Fruit fly (Drosophila melanogaster) whole organism, embryonic: Measurements from ENCODE around the gene Pdhb.
A peak's percentile ranks its signal among the peaks of the same experiment; 100 is the strongest.

Experiments used
- Bgb ChIP-seq: fragments of 200-800 bp; sonication (Bioruptor generic); IDR thresholded peaks from 2 replicates; pipeline ENCODE4 v1.3.6; 2022; ENCODE audit warnings: missing biosample characterization, missing genetic modification characterization; ENCODE audit not compliant: partially characterized antibody
- CG10366 ChIP-seq: fragments of 200-800 bp; sonication (Bioruptor generic); IDR thresholded peaks from 2 replicates; pipeline ENCODE4 v1.3.6; 2022; ENCODE audit warnings: missing biosample characterization, missing genetic modification characterization
- CG10565 ChIP-seq: fragments of 200-800 bp; sonication (Bioruptor generic); optimal IDR thresholded peaks from 3 replicates; lab custom pipeline; 2016; ENCODE audit warnings: missing biosample characterization, mild to moderate bottlenecking, missing genetic modification characterization
- CG11085 ChIP-seq: fragments of 200-800 bp; sonication (Bioruptor generic); IDR thresholded peaks from 2 replicates; pipeline ENCODE4 v1.3.6; 2022; ENCODE audit warnings: missing biosample characterization, missing genetic modification characterization
- CG11695 ChIP-seq: fragments of 200-800 bp; sonication (Bioruptor generic); IDR thresholded peaks from 3 replicates; pipeline ENCODE4 v1.3.6; 2022; ENCODE audit warnings: missing biosample characterization, missing genetic modification characterization
- CG12219 ChIP-seq: fragments of 200-800 bp; sonication (Bioruptor generic); optimal IDR thresholded peaks from 3 replicates; lab custom pipeline; 2018; ENCODE audit warnings: missing biosample characterization, mild to moderate bottlenecking, missing genetic modification characterization
- CG1233 ChIP-seq: fragments of 200-800 bp; sonication (Bioruptor generic); optimal IDR thresholded peaks from 4 replicates; lab custom pipeline; 2018; ENCODE audit warnings: missing biosample characterization, mild to moderate bottlenecking, missing genetic modification characterization
- CG12659 ChIP-seq: fragments of 200-800 bp; sonication (Bioruptor generic); optimal IDR thresholded peaks from 3 replicates; lab custom pipeline; 2017; ENCODE audit warnings: mild to moderate bottlenecking, missing biosample characterization, missing genetic modification reagents, missing genetic modification characterization
- CG13424 ChIP-seq: fragments of 200-800 bp; sonication (Bioruptor generic); optimal IDR thresholded peaks from 2 replicates; lab custom pipeline; 2019; ENCODE audit warnings: missing biosample characterization, mild to moderate bottlenecking, missing genetic modification characterization, moderate library complexity
- CG16779 ChIP-seq: fragments of 200-800 bp; sonication (Bioruptor generic); IDR thresholded peaks from 2 replicates; pipeline ENCODE4 v1.3.6; 2022; ENCODE audit warnings: missing biosample characterization, missing genetic modification characterization
- CG17568 ChIP-seq: fragments of 200-800 bp; sonication (Bioruptor generic); optimal IDR thresholded peaks from 2 replicates; lab custom pipeline; 2018; ENCODE audit warnings: missing biosample characterization, mild to moderate bottlenecking, missing genetic modification characterization, moderate library complexity
- CG17829 ChIP-seq: fragments of 200-800 bp; optimal IDR thresholded peaks from 2 replicates; lab custom pipeline; 2019; ENCODE audit warnings: missing biosample characterization, mild to moderate bottlenecking, missing genetic modification characterization, moderate library complexity
- CG18262 ChIP-seq: fragments of 200-800 bp; optimal IDR thresholded peaks from 3 replicates; lab custom pipeline; 2019; ENCODE audit warnings: missing biosample characterization, mild to moderate bottlenecking, missing genetic modification characterization, moderate library complexity
- CG2120 ChIP-seq: fragments of 200-800 bp; sonication (Bioruptor generic); optimal IDR thresholded peaks from 3 replicates; lab custom pipeline; 2016; ENCODE audit warnings: missing biosample characterization, missing genetic modification characterization
- CG30431 ChIP-seq: fragments of 200-800 bp; sonication (Bioruptor generic); optimal IDR thresholded peaks from 2 replicates; lab custom pipeline; 2017; ENCODE audit warnings: missing biosample characterization, missing genetic modification characterization
- CG3163 ChIP-seq: fragments of 200-800 bp; sonication (Bioruptor generic); optimal IDR thresholded peaks from 3 replicates; lab custom pipeline; 2016; ENCODE audit warnings: missing biosample characterization, missing genetic modification characterization
- CG4328 ChIP-seq: fragments of 200-800 bp; sonication (Bioruptor generic); optimal IDR thresholded peaks from 3 replicates; lab custom pipeline; 2017; ENCODE audit warnings: missing biosample characterization, missing genetic modification reagents, missing genetic modification characterization
- CG7357 ChIP-seq: fragments of 200-800 bp; sonication (Bioruptor generic); IDR thresholded peaks from 3 replicates; pipeline ENCODE4 v1.3.6; 2022; ENCODE audit warnings: missing biosample characterization, missing genetic modification characterization
- CG7839 ChIP-seq: fragments of 200-800 bp; sonication (Bioruptor generic); optimal IDR thresholded peaks from 3 replicates; lab custom pipeline; 2018; ENCODE audit warnings: missing biosample characterization, mild to moderate bottlenecking, missing genetic modification characterization, moderate library complexity
- CG9215 ChIP-seq: fragments of 200-800 bp; sonication (Bioruptor generic); IDR thresholded peaks from 2 replicates; pipeline ENCODE4 v1.3.6; 2022; ENCODE audit warnings: missing biosample characterization, missing genetic modification characterization
- CG9727 ChIP-seq: fragments of 200-800 bp; sonication (Bioruptor generic); optimal IDR thresholded peaks from 3 replicates; lab custom pipeline; 2017; ENCODE audit warnings: missing biosample characterization, mild to moderate bottlenecking, missing genetic modification characterization
- CG9876 ChIP-seq: fragments of 200-800 bp; sonication (Bioruptor generic); optimal IDR thresholded peaks from 2 replicates; lab custom pipeline; 2016; ENCODE audit warnings: missing biosample characterization, missing genetic modification characterization
- CG9932 ChIP-seq: fragments of 200-800 bp; sonication (Bioruptor generic); IDR thresholded peaks from 2 replicates; pipeline ENCODE4 v1.3.6; 2022; ENCODE audit warnings: missing biosample characterization, missing genetic modification characterization
- CoRest ChIP-seq: fragments of 200-800 bp; sonication (Bioruptor generic); optimal IDR thresholded peaks from 3 replicates; lab custom pipeline; 2018; ENCODE audit warnings: missing biosample characterization, mild to moderate bottlenecking, missing genetic modification characterization, moderate library complexity
- Dip3 ChIP-seq: fragments of 200-800 bp; sonication (Bioruptor generic); optimal IDR thresholded peaks from 3 replicates; lab custom pipeline; 2016; ENCODE audit warnings: missing biosample characterization, missing genetic modification characterization
- Dref ChIP-seq: fragments of 200-800 bp; sonication (Bioruptor generic); IDR thresholded peaks from 2 replicates; pipeline ENCODE4 v1.3.6; 2022; ENCODE audit warnings: missing biosample characterization, missing genetic modification characterization
- HLH3B ChIP-seq: fragments of 200-800 bp; sonication (Bioruptor generic); IDR thresholded peaks from 2 replicates; pipeline ENCODE4 v1.3.6; 2022; ENCODE audit warnings: missing biosample characterization, missing genetic modification characterization
- HmgD ChIP-seq: fragments of 200-800 bp; sonication (Bioruptor generic); optimal IDR thresholded peaks from 3 replicates; lab custom pipeline; 2016; ENCODE audit warnings: missing biosample characterization, missing genetic modification characterization
- Hr78 ChIP-seq, 2 experiments: fragments of 200-800 bp in 1 of 2; fragments of >200 bp in 1 of 2; sonication (Bioruptor generic) in 1 of 2; optimal IDR thresholded peaks; 2 replicates each; lab custom pipeline; 2017 to 2019; ENCODE audit warnings: missing biosample characterization in 2 of 2, missing genetic modification characterization in 2 of 2, mild to moderate bottlenecking in 1 of 2, moderate library complexity in 1 of 2
- Ptx1 ChIP-seq: fragments of 200-800 bp; sonication (Bioruptor generic); IDR thresholded peaks from 2 replicates; pipeline ENCODE4 v1.3.6; 2022; ENCODE audit warnings: missing biosample characterization, missing genetic modification characterization
- Rfx ChIP-seq: fragments of 200-800 bp; sonication (Bioruptor generic); IDR thresholded peaks from 2 replicates; pipeline ENCODE4 v1.3.6; 2022; ENCODE audit warnings: missing biosample characterization, missing genetic modification characterization
- Scr ChIP-seq: fragments of 200-800 bp; sonication (Bioruptor generic); IDR thresholded peaks from 2 replicates; pipeline ENCODE4 v1.3.6; 2022; ENCODE audit warnings: missing biosample characterization, missing genetic modification characterization; ENCODE audit not compliant: partially characterized antibody
- Sox102F ChIP-seq: fragments of 200-800 bp; sonication (Bioruptor generic); optimal IDR thresholded peaks from 2 replicates; lab custom pipeline; 2018; ENCODE audit warnings: missing biosample characterization, mild to moderate bottlenecking, missing genetic modification characterization, moderate library complexity
- Taf1 ChIP-seq: fragments of 200-800 bp; sonication (Bioruptor generic); IDR thresholded peaks from 2 replicates; pipeline ENCODE4 v1.3.6; 2022; ENCODE audit warnings: missing biosample characterization, missing genetic modification characterization
- az2 ChIP-seq: fragments of 200-800 bp; sonication (Bioruptor generic); optimal IDR thresholded peaks from 3 replicates; lab custom pipeline; 2016; ENCODE audit warnings: missing biosample characterization, missing genetic modification characterization
- cas ChIP-seq: fragments of 200-800 bp; sonication (Bioruptor generic); IDR thresholded peaks from 2 replicates; pipeline ENCODE4 v1.3.6; 2022; ENCODE audit warnings: missing biosample characterization, missing genetic modification characterization
- ci ChIP-seq: fragments of 200-800 bp; sonication (Bioruptor generic); IDR thresholded peaks from 3 replicates; pipeline ENCODE4 v1.3.6; 2022; ENCODE audit warnings: missing biosample characterization, missing genetic modification characterization
- dysf ChIP-seq: fragments of 200-800 bp; sonication (Bioruptor generic); IDR thresholded peaks from 3 replicates; pipeline ENCODE4 v1.3.6; 2022; ENCODE audit warnings: missing biosample characterization, missing genetic modification characterization
- emc ChIP-seq: fragments of 200-800 bp; sonication (Bioruptor generic); optimal IDR thresholded peaks from 2 replicates; lab custom pipeline; 2016; ENCODE audit warnings: missing biosample characterization, missing genetic modification characterization
- fd3F ChIP-seq: fragments of 200-800 bp; sonication (Bioruptor generic); optimal IDR thresholded peaks from 2 replicates; lab custom pipeline; 2018; ENCODE audit warnings: missing biosample characterization, mild to moderate bottlenecking, missing genetic modification characterization, moderate library complexity
- fd64A ChIP-seq: fragments of 200-800 bp; sonication (Bioruptor generic); optimal IDR thresholded peaks from 3 replicates; lab custom pipeline; 2018; ENCODE audit warnings: missing biosample characterization, mild to moderate bottlenecking, missing genetic modification characterization
- grn ChIP-seq: fragments of 200-800 bp; sonication (Bioruptor generic); optimal IDR thresholded peaks from 3 replicates; lab custom pipeline; 2017; ENCODE audit warnings: missing biosample characterization, missing genetic modification characterization
- gsb ChIP-seq: fragments of 200-800 bp; sonication (Bioruptor generic); IDR thresholded peaks from 2 replicates; pipeline ENCODE4 v1.3.6; 2022; ENCODE audit warnings: missing biosample characterization, missing genetic modification characterization
- lab ChIP-seq: fragments of 200-800 bp; sonication (Bioruptor generic); optimal IDR thresholded peaks from 3 replicates; lab custom pipeline; 2017; ENCODE audit warnings: missing biosample characterization, missing genetic modification characterization, mild to moderate bottlenecking, moderate library complexity, missing genetic modification reagents
- lbe ChIP-seq: fragments of 200-800 bp; sonication (Bioruptor generic); optimal IDR thresholded peaks from 2 replicates; lab custom pipeline; 2016; ENCODE audit warnings: missing biosample characterization, mild to moderate bottlenecking, missing genetic modification characterization
- lmd ChIP-seq: fragments of 200-800 bp; sonication (Bioruptor generic); IDR thresholded peaks from 2 replicates; pipeline ENCODE4 v1.3.6; 2022; ENCODE audit warnings: missing biosample characterization, missing genetic modification characterization
- lov ChIP-seq, 2 experiments: fragments of 200-800 bp in 1 of 2; fragments of >200 bp in 1 of 2; sonication (Bioruptor generic) in 1 of 2; IDR thresholded peaks in 1 of 2; optimal IDR thresholded peaks in 1 of 2; 2 replicates in 1 of 2; 3 replicates in 1 of 2; pipeline versions ENCODE4 v1.3.6 to Lab custom; 2017 to 2022; ENCODE audit warnings: missing biosample characterization in 1 of 2, missing genetic modification characterization in 1 of 2
- pita ChIP-seq: fragments of 200-800 bp; sonication (Bioruptor generic); optimal IDR thresholded peaks from 2 replicates; lab custom pipeline; 2017; ENCODE audit warnings: missing biosample characterization, mild to moderate bottlenecking, missing genetic modification characterization
- ssp ChIP-seq: fragments of 200-800 bp; sonication (Bioruptor generic); IDR thresholded peaks from 2 replicates; pipeline ENCODE4 v1.3.6; 2022; ENCODE audit warnings: missing biosample characterization, missing genetic modification characterization
- vvl ChIP-seq: fragments of 200-800 bp; sonication (Bioruptor generic); IDR thresholded peaks from 2 replicates; pipeline ENCODE4 v1.3.6; 2022; ENCODE audit warnings: missing biosample characterization, missing genetic modification characterization

Gene Pdhb

DNA sequence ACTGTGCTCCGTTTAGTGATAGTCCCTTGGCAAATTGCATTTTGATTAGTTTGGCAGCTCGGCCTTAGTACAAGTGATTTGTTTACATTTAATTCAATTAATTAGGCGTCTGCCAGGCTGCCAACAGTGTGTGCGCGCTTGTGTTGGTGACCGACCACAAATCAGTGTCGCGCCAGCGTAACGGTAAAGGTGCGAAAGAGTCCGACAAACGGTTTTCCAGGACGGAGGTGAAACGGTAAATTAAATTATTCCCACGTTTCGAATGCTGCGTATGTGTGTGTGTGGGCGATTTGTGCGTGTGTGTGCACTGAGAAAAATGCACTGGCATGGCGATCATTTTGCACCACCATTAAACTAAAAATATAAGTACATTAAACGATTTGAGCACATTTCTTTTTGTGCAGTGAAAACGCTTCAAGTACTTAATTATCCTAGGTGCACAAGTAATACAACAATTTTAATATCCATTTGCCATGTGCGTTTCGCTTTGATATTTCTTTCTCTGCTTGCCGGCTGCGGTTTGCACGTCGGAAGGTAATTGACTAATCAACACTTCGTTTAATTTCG, 26.2 kb downstream of the Pdhb start (continued):
- no peak for TF ChIP-seq CG1233 (GFP tag; lab: Kevin White, UChicago)
- no peak for TF ChIP-seq grn (GFP tag; lab: Kevin White, UChicago)
- no peak for TF ChIP-seq CG18262
- 0 out of 3 replicates have a peak, but pooled peaks have one; percentile 19 for TF ChIP-seq CG11695
- peak; percentile 23 for TF ChIP-seq CG13424 (tag; lab: Kevin White, UChicago)
- peak; percentile 38; the same call in 1 of the 2 replicates for TF ChIP-seq lmd
- TF ChIP-seq Hr78 (GFP tag; optimal IDR thresholded peaks at IDR 0.05; lab: Kevin White, UChicago) = peak in 1 of 2 experiments; percentile 1
- TF ChIP-seq lov (optimal IDR thresholded peaks at IDR 0.05; lab: Kevin White, UChicago) = no peak
- 0 out of 3 replicates have a peak, but pooled peaks have one; percentile 13 for TF ChIP-seq lov (GFP tag; IDR thresholded peaks at IDR 0.05; lab: Robert Waterston, UW)
- peak; percentile 18; the same call in 1 of the 2 replicates for TF ChIP-seq vvl (GFP tag; lab: Robert Waterston, UW)
- TF ChIP-seq CG9215 (GFP tag; lab: Robert Waterston, UW) = no peak
- TF ChIP-seq CG17568 (GFP tag; lab: Kevin White, UChicago) = no peak
- no peak for TF ChIP-seq CG7357 (GFP tag; lab: Robert Waterston, UW)
- TF ChIP-seq CG12659 = peak; percentile 5
- no peak for TF ChIP-seq gsb (GFP tag; lab: Robert Waterston, UW)
- TF ChIP-seq Dip3 (GFP tag; lab: Kevin White, UChicago) = no peak
- no peak for TF ChIP-seq CG12219 (GFP tag; lab: Kevin White, UChicago)
- TF ChIP-seq HmgD (GFP tag; lab: Kevin White, UChicago) = no peak
- TF ChIP-seq HLH3B (GFP tag; lab: Robert Waterston, UW) = peak; percentile 33; the same call in 1 of the 2 replicates
- TF ChIP-seq Bgb (GFP tag; lab: Robert Waterston, UW) = 0 out of 2 replicates have a peak, but pooled peaks have one; percentile 2
- TF ChIP-seq Rfx (GFP tag; lab: Robert Waterston, UW) = peak; percentile 51
- TF ChIP-seq CoRest = peak; percentile 3
- TF ChIP-seq CG9876 (GFP tag; lab: Kevin White, UChicago) = no peak
- TF ChIP-seq pita (GFP tag; lab: Kevin White, UChicago) = no peak
- TF ChIP-seq Sox102F (GFP tag; lab: Kevin White, UChicago) = peak; percentile 17
- TF ChIP-seq CG9932 (GFP tag; lab: Robert Waterston, UW) = peak; percentile 49
- no peak for TF ChIP-seq fd64A (GFP tag; lab: Kevin White, UChicago)
- no peak for TF ChIP-seq CG10565
- peak; percentile 4 for TF ChIP-seq lab
- no peak for TF ChIP-seq az2 (GFP tag; lab: Kevin White, UChicago)
- no peak for TF ChIP-seq cas (GFP tag; lab: Robert Waterston, UW)
- TF ChIP-seq CG9727 (GFP tag; lab: Kevin White, UChicago) = peak; percentile 28
- TF ChIP-seq Ptx1 (GFP tag; lab: Robert Waterston, UW) = peak; percentile 37
- TF ChIP-seq emc (GFP tag; lab: Kevin White, UChicago) = no peak
- TF ChIP-seq ci (GFP tag; lab: Robert Waterston, UW) = 0 out of 3 replicates have a peak, but pooled peaks have one; percentile 9
- TF ChIP-seq CG17829 (tag; lab: Kevin White, UChicago) = peak; percentile 8
- no peak for TF ChIP-seq CG3163 (GFP tag; lab: Kevin White, UChicago)
- 0 out of 2 replicates have a peak, but pooled peaks have one; percentile 12 for TF ChIP-seq CG11085 (GFP tag; lab: Robert Waterston, UW)
- no peak for TF ChIP-seq CG30431 (GFP tag; lab: Kevin White, UChicago)
- peak; percentile 26 for TF ChIP-seq fd3F
- peak; percentile 29; the same call in 1 of the 3 replicates for TF ChIP-seq dysf (GFP tag; lab: Robert Waterston, UW)
- no peak for TF ChIP-seq Scr (GFP tag; lab: Robert Waterston, UW)
- TF ChIP-seq CG16779 (GFP tag; lab: Robert Waterston, UW) = no peak
- TF ChIP-seq CG2120 (GFP tag; lab: Kevin White, UChicago) = peak; percentile 40
- no peak for TF ChIP-seq CG7839 (tag; lab: Kevin White, UChicago)
- peak; percentile 38; the same call in 1 of the 2 replicates for TF ChIP-seq Taf1 (GFP tag; lab: Robert Waterston, UW)
- no peak for TF ChIP-seq CG4328 (GFP tag; lab: Kevin White, UChicago)
- no peak for TF ChIP-seq lbe (GFP tag; lab: Kevin White, UChicago)
- TF ChIP-seq CG10366 (GFP tag; lab: Robert Waterston, UW) = no peak
- TF ChIP-seq Dref (GFP tag; lab: Robert Waterston, UW) = no peak
- no peak for TF ChIP-seq ssp (GFP tag; lab: Robert Waterston, UW)
